Fruit fly (Drosophila melanogaster) whole organism, embryonic: Measurements from ENCODE around the gene Prp31.

ENCODE experiments used
- ATbp ChIP-seq: fragments of 200-800 bp; sonication (Bioruptor generic); optimal IDR thresholded peaks from 2 replicates; lab custom pipeline; 2017; ENCODE audit warnings: missing biosample characterization, mild to moderate bottlenecking, missing genetic modification characterization, missing genetic modification reagents
- Adf1 ChIP-seq: fragments of 200-800 bp; sonication (Bioruptor generic); IDR thresholded peaks from 2 replicates; pipeline ENCODE4 v1.3.6; 2022; ENCODE audit warnings: missing biosample characterization, missing genetic modification characterization
- Asciz ChIP-seq: fragments of 200-800 bp; sonication (Bioruptor generic); optimal IDR thresholded peaks from 2 replicates; lab custom pipeline; 2017; ENCODE audit warnings: missing biosample characterization, mild to moderate bottlenecking, missing genetic modification characterization, missing genetic modification reagents
- CG10147 ChIP-seq: fragments of 200-800 bp; sonication (Bioruptor generic); optimal IDR thresholded peaks from 2 replicates; lab custom pipeline; 2019; ENCODE audit warnings: missing biosample characterization, mild to moderate bottlenecking, missing genetic modification characterization, moderate library complexity
- CG10267 ChIP-seq: fragments of 200-800 bp; sonication (Bioruptor generic); optimal IDR thresholded peaks from 2 replicates; lab custom pipeline; 2018; ENCODE audit warnings: missing biosample characterization, mild to moderate bottlenecking, missing genetic modification characterization, moderate library complexity
- CG10274 ChIP-seq: fragments of 200-800 bp; sonication (Bioruptor generic); optimal IDR thresholded peaks from 3 replicates; lab custom pipeline; 2017; ENCODE audit warnings: missing biosample characterization, mild to moderate bottlenecking, missing genetic modification characterization
- CG10979 ChIP-seq: fragments of 200-800 bp; sonication (Bioruptor generic); optimal IDR thresholded peaks from 2 replicates; lab custom pipeline; 2018; ENCODE audit warnings: missing biosample characterization, mild to moderate bottlenecking, missing genetic modification characterization, moderate library complexity
- CG11723 ChIP-seq: fragments of 200-800 bp; sonication (Bioruptor generic); optimal IDR thresholded peaks from 2 replicates; lab custom pipeline; 2017; ENCODE audit warnings: missing biosample characterization, mild to moderate bottlenecking, missing genetic modification characterization
- CG13624 ChIP-seq: fragments of 200-800 bp; sonication (Bioruptor generic); optimal IDR thresholded peaks from 2 replicates; lab custom pipeline; 2016; ENCODE audit warnings: missing biosample characterization, missing genetic modification characterization
- CG15011 ChIP-seq: fragments of 200-800 bp; sonication (Bioruptor generic); optimal IDR thresholded peaks from 3 replicates; lab custom pipeline; 2018; ENCODE audit warnings: missing biosample characterization, mild to moderate bottlenecking, missing genetic modification characterization
- CG15696 ChIP-seq: fragments of 200-800 bp; sonication (Bioruptor generic); optimal IDR thresholded peaks from 2 replicates; lab custom pipeline; 2019; ENCODE audit warnings: missing biosample characterization, mild to moderate bottlenecking, missing genetic modification characterization, moderate library complexity
- CG16815 ChIP-seq: fragments of 200-800 bp; sonication (Bioruptor generic); optimal IDR thresholded peaks from 3 replicates; lab custom pipeline; 2017; ENCODE audit warnings: missing biosample characterization, mild to moderate bottlenecking, missing genetic modification characterization
- CG18011 ChIP-seq: fragments of 200-800 bp; sonication (Bioruptor generic); optimal IDR thresholded peaks from 2 replicates; lab custom pipeline; 2017; ENCODE audit warnings: missing biosample characterization, missing genetic modification characterization, mild to moderate bottlenecking, moderate library complexity, missing genotype
- CG18764 ChIP-seq: fragments of 200-800 bp; sonication (Bioruptor generic); optimal IDR thresholded peaks from 3 replicates; lab custom pipeline; 2016; ENCODE audit warnings: missing biosample characterization, missing genetic modification characterization
- CG42726 ChIP-seq: fragments of 200-800 bp; sonication (Bioruptor generic); IDR thresholded peaks from 2 replicates; pipeline ENCODE4 v1.3.6; 2022; ENCODE audit warnings: missing biosample characterization, missing genetic modification characterization; ENCODE audit not compliant: partially characterized antibody
- CG4730 ChIP-seq: fragments of 200-800 bp; sonication (Bioruptor generic); IDR thresholded peaks from 2 replicates; pipeline ENCODE4 v1.3.6; 2022; ENCODE audit warnings: missing biosample characterization, missing genetic modification characterization
- CG6272 ChIP-seq: fragments of 200-800 bp; sonication (Bioruptor generic); IDR thresholded peaks from 2 replicates; pipeline ENCODE4 v1.3.6; 2022; ENCODE audit warnings: missing biosample characterization, missing genetic modification characterization
- CG6654 ChIP-seq: fragments of 200-800 bp; sonication (Bioruptor generic); optimal IDR thresholded peaks from 2 replicates; lab custom pipeline; 2017; ENCODE audit warnings: missing biosample characterization, mild to moderate bottlenecking, missing genetic modification characterization
- CG6854 ChIP-seq: fragments of 200-800 bp; sonication (Bioruptor generic); optimal IDR thresholded peaks from 3 replicates; lab custom pipeline; 2017; ENCODE audit warnings: missing biosample characterization, mild to moderate bottlenecking, missing genetic modification characterization
- CG8765 ChIP-seq: fragments of 200-800 bp; sonication (Bioruptor generic); IDR thresholded peaks from 2 replicates; pipeline ENCODE4 v1.3.6; 2022; ENCODE audit warnings: missing biosample characterization, missing genetic modification characterization
- CG9876 ChIP-seq: fragments of 200-800 bp; sonication (Bioruptor generic); optimal IDR thresholded peaks from 2 replicates; lab custom pipeline; 2016; ENCODE audit warnings: missing biosample characterization, missing genetic modification characterization
- CG9932 ChIP-seq: fragments of 200-800 bp; sonication (Bioruptor generic); IDR thresholded peaks from 2 replicates; pipeline ENCODE4 v1.3.6; 2022; ENCODE audit warnings: missing biosample characterization, missing genetic modification characterization
- Chrac-16 ChIP-seq: fragments of 200-800 bp; sonication (Bioruptor generic); optimal IDR thresholded peaks from 3 replicates; lab custom pipeline; 2016; ENCODE audit warnings: missing biosample characterization, missing genetic modification characterization
- Deaf1 ChIP-seq: fragments of 200-800 bp; optimal IDR thresholded peaks from 3 replicates; lab custom pipeline; 2019; ENCODE audit warnings: missing biosample characterization, mild to moderate bottlenecking, missing genetic modification characterization, moderate library complexity
- H15 ChIP-seq: fragments of 200-800 bp; sonication (Bioruptor generic); IDR thresholded peaks from 3 replicates; pipeline ENCODE4 v1.3.6; 2022; ENCODE audit warnings: missing biosample characterization, missing genetic modification characterization
- HmgD ChIP-seq: fragments of 200-800 bp; sonication (Bioruptor generic); optimal IDR thresholded peaks from 3 replicates; lab custom pipeline; 2016; ENCODE audit warnings: missing biosample characterization, missing genetic modification characterization
- Hmr ChIP-seq: fragments of 200-800 bp; sonication (Bioruptor generic); optimal IDR thresholded peaks from 3 replicates; lab custom pipeline; 2017; ENCODE audit warnings: mild to moderate bottlenecking, missing biosample characterization, missing genetic modification reagents, missing genetic modification characterization
- MTF-1 ChIP-seq: fragments of 200-800 bp; sonication (Bioruptor generic); optimal IDR thresholded peaks from 2 replicates; lab custom pipeline; 2018; ENCODE audit warnings: missing biosample characterization, mild to moderate bottlenecking, missing genetic modification characterization, borderline replicate concordance
- NC2β ChIP-seq: fragments of 200-800 bp; sonication (Bioruptor generic); optimal IDR thresholded peaks from 2 replicates; lab custom pipeline; 2016; ENCODE audit warnings: missing biosample characterization, missing genetic modification characterization
- Pdp1 ChIP-seq, 2 experiments: fragments of 200-800 bp; sonication (Bioruptor generic); optimal IDR thresholded peaks; 3 replicates each; lab custom pipeline; 2016; ENCODE audit warnings: missing biosample characterization in 2 of 2, missing genetic modification characterization in 2 of 2, mild to moderate bottlenecking in 1 of 2, moderate library complexity in 1 of 2
- Taf1 ChIP-seq: fragments of 200-800 bp; sonication (Bioruptor generic); IDR thresholded peaks from 2 replicates; pipeline ENCODE4 v1.3.6; 2022; ENCODE audit warnings: missing biosample characterization, missing genetic modification characterization
- Xbp1 ChIP-seq: fragments of 200-800 bp; sonication (Bioruptor generic); optimal IDR thresholded peaks from 3 replicates; lab custom pipeline; 2016; ENCODE audit warnings: missing biosample characterization, mild to moderate bottlenecking, missing genetic modification characterization
- chm ChIP-seq: fragments of 200-800 bp; sonication (Bioruptor generic); IDR thresholded peaks from 2 replicates; pipeline ENCODE4 v1.3.6; 2022; ENCODE audit warnings: missing biosample characterization, missing genetic modification characterization
- corto ChIP-seq: fragments of 200-800 bp; sonication (Bioruptor generic); optimal IDR thresholded peaks from 2 replicates; lab custom pipeline; 2016; ENCODE audit warnings: missing biosample characterization, mild to moderate bottlenecking, missing genetic modification characterization, moderate library complexity
- croc ChIP-seq: fragments of 200-800 bp; sonication (Bioruptor generic); conservative IDR thresholded peaks from 3 replicates; pipeline ENCODE4 v1.3.6; 2022; ENCODE audit warnings: missing biosample characterization, missing genetic modification characterization
- da ChIP-seq: fragments of 200-800 bp; sonication (Bioruptor generic); optimal IDR thresholded peaks from 2 replicates; lab custom pipeline; 2016; ENCODE audit warnings: missing biosample characterization, missing genetic modification characterization
- fru ChIP-seq: fragments of >200 bp; optimal IDR thresholded peaks from 2 replicates; lab custom pipeline; 2017
- gsb ChIP-seq: fragments of 200-800 bp; sonication (Bioruptor generic); IDR thresholded peaks from 2 replicates; pipeline ENCODE4 v1.3.6; 2022; ENCODE audit warnings: missing biosample characterization, missing genetic modification characterization
- her ChIP-seq: fragments of 200-800 bp; sonication (Bioruptor generic); optimal IDR thresholded peaks from 2 replicates; lab custom pipeline; 2016; ENCODE audit warnings: missing biosample characterization, missing genetic modification characterization
- klu ChIP-seq: fragments of 200-800 bp; sonication (Bioruptor generic); IDR thresholded peaks from 2 replicates; pipeline ENCODE4 v1.3.6; 2022; ENCODE audit warnings: missing biosample characterization, missing genetic modification characterization
- lola ChIP-seq, 3 experiments: fragments of >200 bp in 2 of 3; fragments of 200-800 bp in 1 of 3; sonication (Bioruptor generic) in 1 of 3; optimal IDR thresholded peaks; 2 replicates each; lab custom pipeline; 2017 to 2019; ENCODE audit warnings: missing biosample characterization in 3 of 3, missing genetic modification characterization in 3 of 3, mild to moderate bottlenecking in 1 of 3, moderate library complexity in 1 of 3
- lov ChIP-seq, 2 experiments: fragments of 200-800 bp in 1 of 2; fragments of >200 bp in 1 of 2; sonication (Bioruptor generic) in 1 of 2; IDR thresholded peaks in 1 of 2; optimal IDR thresholded peaks in 1 of 2; 2 replicates in 1 of 2; 3 replicates in 1 of 2; pipeline versions ENCODE4 v1.3.6 to Lab custom; 2017 to 2022; ENCODE audit warnings: missing biosample characterization in 1 of 2, missing genetic modification characterization in 1 of 2
- pho ChIP-seq: fragments of 200-800 bp; sonication (Bioruptor generic); optimal IDR thresholded peaks from 2 replicates; lab custom pipeline; 2016; ENCODE audit warnings: missing biosample characterization, missing genetic modification characterization
- rib ChIP-seq: fragments of 200-800 bp; sonication (Bioruptor generic); IDR thresholded peaks from 2 replicates; pipeline ENCODE4 v1.3.6; 2022; ENCODE audit warnings: missing biosample characterization, missing genetic modification characterization
- run ChIP-seq: fragments of 200-800 bp; sonication (Bioruptor generic); optimal IDR thresholded peaks from 3 replicates; lab custom pipeline; 2018; ENCODE audit warnings: missing biosample characterization, mild to moderate bottlenecking, missing genetic modification characterization
- sd ChIP-seq: fragments of 200-800 bp; sonication (Bioruptor generic); optimal IDR thresholded peaks from 3 replicates; lab custom pipeline; 2018; ENCODE audit warnings: missing biosample characterization, mild to moderate bottlenecking, missing genetic modification characterization, moderate library complexity
- shn ChIP-seq: fragments of 200-800 bp; sonication (Bioruptor generic); optimal IDR thresholded peaks from 3 replicates; lab custom pipeline; 2016; ENCODE audit warnings: missing biosample characterization, missing genetic modification characterization
- trem ChIP-seq: fragments of 200-800 bp; optimal IDR thresholded peaks from 3 replicates; lab custom pipeline; 2019; ENCODE audit warnings: missing biosample characterization, mild to moderate bottlenecking, missing genetic modification characterization, moderate library complexity

Gene Prp31

DNA sequence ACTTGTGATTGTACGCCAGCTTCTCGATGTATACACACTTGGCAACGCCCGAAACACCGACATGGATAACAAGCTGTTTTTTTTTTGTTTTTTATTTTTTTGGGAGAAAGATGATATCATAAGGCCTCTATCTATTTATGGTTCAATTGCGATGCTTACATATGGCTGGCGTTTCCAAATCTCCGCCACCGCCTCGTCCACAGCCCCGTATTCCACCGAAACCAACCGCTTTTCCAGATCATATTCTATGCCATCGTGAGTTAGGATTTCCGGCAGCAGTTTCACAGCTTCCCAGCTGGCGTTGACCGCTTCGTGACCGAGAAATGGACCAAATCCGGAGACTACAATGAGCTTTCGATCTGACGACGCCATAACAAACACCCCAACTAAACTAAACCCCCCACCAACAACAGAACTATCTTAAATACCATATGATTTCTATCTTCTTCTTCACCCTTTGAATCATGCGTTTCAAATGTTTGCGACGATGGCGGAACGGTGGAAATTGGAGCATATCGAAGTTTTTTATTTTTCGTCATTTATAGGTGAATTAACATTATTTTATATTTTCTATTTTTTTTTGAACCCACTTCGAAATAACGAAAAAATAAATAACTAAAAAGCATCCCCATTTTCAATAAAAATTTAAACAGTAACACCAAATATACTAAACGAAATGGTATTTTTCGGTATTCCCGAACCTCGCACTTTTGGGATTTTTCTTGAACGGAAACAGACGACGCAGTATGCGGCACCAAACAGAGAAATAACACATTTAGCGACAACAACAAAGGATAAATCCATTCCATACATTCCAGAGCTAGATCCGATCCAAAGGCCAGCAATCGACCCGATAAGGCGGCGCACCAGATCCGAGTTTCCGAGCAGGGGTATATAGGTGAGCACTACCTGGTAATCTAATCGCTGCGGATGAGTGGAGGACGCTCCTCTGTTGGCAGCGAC, 15.0 kb upstream of the Prp31 start, which contains the start of the genes CG32147 and Pex3 (continued):
- TF ChIP-seq CG6854 (GFP tag; lab: Kevin White, UChicago) (no peak), ATbp (no peak), Chrac-16 (GFP tag; lab: Kevin White, UChicago) (no peak), CG10147 (GFP tag; lab: Kevin White, UChicago) (peak; percentile 42), CG8765 (no peak), CG42726 (GFP tag; lab: Robert Waterston, UW) (no peak), rib (no peak), Deaf1 (tag; lab: Kevin White, UChicago) (peak; percentile 32), Adf1 (GFP tag; lab: Robert Waterston, UW) (peak; percentile 96), CG15011 (GFP tag; lab: Kevin White, UChicago) (no peak), CG15696 (tag; lab: Kevin White, UChicago) (no peak), CG10274 (no peak), Asciz (GFP tag; lab: Kevin White, UChicago) (no peak), lola (GFP tag; optimal IDR thresholded peaks at IDR 0.05; lab: Kevin White, UChicago) (peak in 1 of 3 experiments; percentile 9), CG11723 (GFP tag; lab: Kevin White, UChicago) (no peak), run (tag; lab: Kevin White, UChicago) (no peak), CG4730 (GFP tag; lab: Robert Waterston, UW) (no peak), Hmr (GFP tag; lab: Kevin White, UChicago) (peak; percentile 12), trem (tag; lab: Kevin White, UChicago) (peak; percentile 66), H15 (GFP tag; lab: Robert Waterston, UW) (no peak), her (GFP tag; lab: Kevin White, UChicago) (no peak), CG18764 (no peak), CG13624 (GFP tag; lab: Kevin White, UChicago) (peak; percentile 10), da (no peak), croc (GFP tag; lab: Robert Waterston, UW) (no peak), CG6654 (GFP tag; lab: Kevin White, UChicago) (no peak), sd (tag; lab: Kevin White, UChicago) (peak; percentile 83), CG9932 (GFP tag; lab: Robert Waterston, UW) (no peak), klu (GFP tag; lab: Robert Waterston, UW) (no peak), CG18011 (no peak), CG16815 (GFP tag; lab: Kevin White, UChicago) (no peak), pho (GFP tag; lab: Kevin White, UChicago) (no peak), fru (lab: Kevin White, UChicago) (no peak), lov (optimal IDR thresholded peaks at IDR 0.05; lab: Kevin White, UChicago) (no peak), lov (GFP tag; IDR thresholded peaks at IDR 0.05; lab: Robert Waterston, UW) (no peak), NC2β (GFP tag; lab: Kevin White, UChicago) (no peak), gsb (GFP tag; lab: Robert Waterston, UW) (no peak), corto (no peak), Xbp1 (peak; percentile 17), Taf1 (no peak), MTF-1 (GFP tag; lab: Kevin White, UChicago) (no peak), CG9876 (GFP tag; lab: Kevin White, UChicago) (no peak), HmgD (GFP tag; lab: Kevin White, UChicago) (no peak), shn (GFP tag; lab: Kevin White, UChicago) (no peak), CG10267 (tag; lab: Kevin White, UChicago) (peak; percentile 59), chm (no peak), Pdp1 (GFP tag; optimal IDR thresholded peaks at IDR 0.05; lab: Kevin White, UChicago) (no peak), CG6272 (GFP tag; lab: Robert Waterston, UW) (no peak), CG10979 (tag; lab: Kevin White, UChicago) (no peak)
